Fruit fly (Drosophila melanogaster) whole organism, embryonic: ENCODE data around the gene CG10116.

Source experiments
- Aef1 ChIP-seq: fragments of 200-800 bp; sonication (Bioruptor generic); IDR thresholded peaks from 3 replicates; pipeline ENCODE4 v1.3.6; 2022; ENCODE audit warnings: missing biosample characterization, missing genetic modification characterization
- Antp ChIP-seq: fragments of 200-800 bp; sonication (Bioruptor generic); optimal IDR thresholded peaks from 3 replicates; lab custom pipeline; 2016; ENCODE audit warnings: missing biosample characterization, missing genetic modification characterization
- Atf-2 ChIP-seq: fragments of 200-800 bp; sonication (Bioruptor generic); optimal IDR thresholded peaks from 2 replicates; lab custom pipeline; 2016; ENCODE audit warnings: missing biosample characterization, missing genetic modification characterization
- CG1024 ChIP-seq: fragments of 200-800 bp; sonication (Bioruptor generic); IDR thresholded peaks from 2 replicates; pipeline ENCODE4 v1.3.6; 2022; ENCODE audit warnings: missing biosample characterization, missing genetic modification characterization
- CG10654 ChIP-seq: fragments of 200-800 bp; sonication (Bioruptor generic); optimal IDR thresholded peaks from 2 replicates; lab custom pipeline; 2016; ENCODE audit warnings: missing biosample characterization, missing genetic modification characterization
- CG11093 ChIP-seq: fragments of 200-800 bp; sonication (Bioruptor generic); IDR thresholded peaks from 3 replicates; pipeline ENCODE4 v1.3.6; 2022; ENCODE audit warnings: missing biosample characterization, missing genetic modification characterization
- CG11247 ChIP-seq: fragments of 200-800 bp; sonication (Bioruptor generic); IDR thresholded peaks from 2 replicates; pipeline ENCODE4 v1.3.6; 2022; ENCODE audit warnings: missing biosample characterization, missing genetic modification characterization
- CG11695 ChIP-seq: fragments of 200-800 bp; sonication (Bioruptor generic); IDR thresholded peaks from 3 replicates; pipeline ENCODE4 v1.3.6; 2022; ENCODE audit warnings: missing biosample characterization, missing genetic modification characterization
- CG11696 ChIP-seq: fragments of 200-800 bp; sonication (Bioruptor generic); IDR thresholded peaks from 2 replicates; pipeline ENCODE4 v1.3.6; 2022; ENCODE audit warnings: missing biosample characterization, missing genetic modification characterization
- CG15479 ChIP-seq: fragments of 200-800 bp; sonication (Bioruptor generic); optimal IDR thresholded peaks from 3 replicates; lab custom pipeline; 2019; ENCODE audit warnings: missing biosample characterization, mild to moderate bottlenecking, missing genetic modification characterization, moderate library complexity
- CG15514 ChIP-seq: fragments of 200-800 bp; sonication (Bioruptor generic); optimal IDR thresholded peaks from 3 replicates; lab custom pipeline; 2017; ENCODE audit warnings: missing biosample characterization, missing genetic modification characterization, mild to moderate bottlenecking, moderate library complexity, missing genetic modification reagents
- CG16815 ChIP-seq: fragments of 200-800 bp; sonication (Bioruptor generic); optimal IDR thresholded peaks from 3 replicates; lab custom pipeline; 2017; ENCODE audit warnings: missing biosample characterization, mild to moderate bottlenecking, missing genetic modification characterization
- CG18599 ChIP-seq: fragments of 200-800 bp; sonication (Bioruptor generic); optimal IDR thresholded peaks from 3 replicates; lab custom pipeline; 2017; ENCODE audit warnings: missing biosample characterization, missing genetic modification characterization, mild to moderate bottlenecking, moderate library complexity, missing genetic modification reagents
- CG2875 ChIP-seq: fragments of 200-800 bp; sonication (Bioruptor generic); optimal IDR thresholded peaks from 2 replicates; lab custom pipeline; 2017; ENCODE audit warnings: missing biosample characterization, mild to moderate bottlenecking, missing genetic modification characterization, missing genetic modification reagents
- CG34422 ChIP-seq: fragments of 200-800 bp; sonication (Bioruptor generic); IDR thresholded peaks from 3 replicates; pipeline ENCODE4 v1.3.6; 2022; ENCODE audit warnings: missing biosample characterization, missing genetic modification characterization
- CG4282 ChIP-seq: fragments of 200-800 bp; sonication (Bioruptor generic); optimal IDR thresholded peaks from 2 replicates; lab custom pipeline; 2016; ENCODE audit warnings: missing biosample characterization, missing genetic modification characterization
- CG5245 ChIP-seq: fragments of 200-800 bp; sonication (Bioruptor generic); optimal IDR thresholded peaks from 3 replicates; lab custom pipeline; 2016; ENCODE audit warnings: missing biosample characterization, missing genetic modification characterization
- CG6765 ChIP-seq: fragments of 200-800 bp; sonication (Bioruptor generic); optimal IDR thresholded peaks from 3 replicates; lab custom pipeline; 2017; ENCODE audit warnings: missing biosample characterization, mild to moderate bottlenecking, missing genetic modification characterization
- CG7963 ChIP-seq: fragments of 200-800 bp; sonication (Bioruptor generic); IDR thresholded peaks from 3 replicates; pipeline ENCODE4 v1.3.6; 2022; ENCODE audit warnings: missing biosample characterization, missing genetic modification characterization; ENCODE audit not compliant: partially characterized antibody
- D ChIP-seq, 2 experiments: fragments of 200-800 bp in 1 of 2; fragments of >200 bp in 1 of 2; sonication (Bioruptor generic) in 1 of 2; optimal IDR thresholded peaks; 2 replicates in 1 of 2; 3 replicates in 1 of 2; lab custom pipeline; 2017; ENCODE audit warnings: mild to moderate bottlenecking in 1 of 2, missing biosample characterization in 1 of 2, missing genetic modification characterization in 1 of 2, missing genetic modification reagents in 1 of 2
- GATAe ChIP-seq: fragments of 200-800 bp; sonication (Bioruptor generic); conservative IDR thresholded peaks from 2 replicates; pipeline ENCODE4 v1.3.6; 2022; ENCODE audit warnings: missing biosample characterization, missing genetic modification characterization
- HLHmδ ChIP-seq: fragments of 200-800 bp; sonication (Bioruptor generic); optimal IDR thresholded peaks from 2 replicates; lab custom pipeline; 2018; ENCODE audit warnings: missing biosample characterization, mild to moderate bottlenecking, missing genetic modification characterization, moderate library complexity
- Mes4 ChIP-seq: fragments of 200-800 bp; sonication (Bioruptor generic); optimal IDR thresholded peaks from 2 replicates; lab custom pipeline; 2016; ENCODE audit warnings: missing biosample characterization, missing genetic modification characterization
- Mrtf ChIP-seq: fragments of 200-800 bp; sonication (Bioruptor generic); IDR thresholded peaks from 3 replicates; pipeline ENCODE4 v1.3.6; 2022; ENCODE audit warnings: missing biosample characterization, missing genetic modification characterization
- Sox102F ChIP-seq: fragments of 200-800 bp; sonication (Bioruptor generic); optimal IDR thresholded peaks from 2 replicates; lab custom pipeline; 2018; ENCODE audit warnings: missing biosample characterization, mild to moderate bottlenecking, missing genetic modification characterization, moderate library complexity
- al ChIP-seq: fragments of 200-800 bp; sonication (Bioruptor generic); IDR thresholded peaks from 2 replicates; pipeline ENCODE4 v1.3.6; 2022; ENCODE audit warnings: missing biosample characterization, missing genetic modification characterization
- bsh ChIP-seq, 2 experiments: fragments of 200-800 bp; sonication (Bioruptor generic); optimal IDR thresholded peaks; 2 replicates each; lab custom pipeline; 2017 to 2018; ENCODE audit warnings: mild to moderate bottlenecking in 2 of 2, missing biosample characterization in 2 of 2, missing genetic modification characterization in 2 of 2, moderate library complexity in 1 of 2
- cad ChIP-seq: fragments of >200 bp; optimal IDR thresholded peaks from 2 replicates; lab custom pipeline; 2017; ENCODE audit warnings: missing biosample characterization, missing genetic modification characterization
- crc ChIP-seq: fragments of 200-800 bp; sonication (Bioruptor generic); optimal IDR thresholded peaks from 2 replicates; lab custom pipeline; 2016; ENCODE audit warnings: missing biosample characterization, missing genetic modification characterization
- crol ChIP-seq: fragments of 200-800 bp; sonication (Bioruptor generic); IDR thresholded peaks from 2 replicates; pipeline ENCODE4 v1.3.6; 2022; ENCODE audit warnings: missing biosample characterization, missing genetic modification characterization
- dmrt99B ChIP-seq: fragments of 200-800 bp; sonication (Bioruptor generic); optimal IDR thresholded peaks from 2 replicates; lab custom pipeline; 2018; ENCODE audit warnings: missing biosample characterization, mild to moderate bottlenecking, missing genetic modification characterization, moderate library complexity
- exex ChIP-seq: fragments of 200-800 bp; sonication (Bioruptor generic); optimal IDR thresholded peaks from 4 replicates; lab custom pipeline; 2018; ENCODE audit warnings: missing biosample characterization, mild to moderate bottlenecking, missing genetic modification characterization, moderate library complexity
- fu2 ChIP-seq: fragments of 200-800 bp; sonication (Bioruptor generic); optimal IDR thresholded peaks from 2 replicates; lab custom pipeline; 2016; ENCODE audit warnings: missing biosample characterization, missing genetic modification characterization
- klu ChIP-seq: fragments of 200-800 bp; sonication (Bioruptor generic); IDR thresholded peaks from 2 replicates; pipeline ENCODE4 v1.3.6; 2022; ENCODE audit warnings: missing biosample characterization, missing genetic modification characterization
- lilli ChIP-seq: fragments of 200-800 bp; sonication (Bioruptor generic); optimal IDR thresholded peaks from 3 replicates; lab custom pipeline; 2016; ENCODE audit warnings: missing biosample characterization, missing genetic modification characterization
- nerfin-1 ChIP-seq: fragments of 200-800 bp; sonication (Bioruptor generic); optimal IDR thresholded peaks from 3 replicates; lab custom pipeline; 2019; ENCODE audit warnings: missing biosample characterization, mild to moderate bottlenecking, missing genetic modification characterization, moderate library complexity
- onecut ChIP-seq: fragments of 200-800 bp; sonication (Bioruptor generic); IDR thresholded peaks from 2 replicates; pipeline ENCODE4 v1.3.6; 2022; ENCODE audit warnings: missing biosample characterization, missing genetic modification characterization
- psq ChIP-seq: fragments of 200-800 bp; sonication (Bioruptor generic); optimal IDR thresholded peaks from 2 replicates; lab custom pipeline; 2017; ENCODE audit warnings: missing biosample characterization, missing genetic modification characterization
- pzg ChIP-seq: fragments of 200-800 bp; sonication (Bioruptor generic); optimal IDR thresholded peaks from 3 replicates; lab custom pipeline; 2018; ENCODE audit warnings: missing biosample characterization, mild to moderate bottlenecking, missing genetic modification characterization, moderate library complexity
- sd ChIP-seq: fragments of 200-800 bp; sonication (Bioruptor generic); optimal IDR thresholded peaks from 3 replicates; lab custom pipeline; 2018; ENCODE audit warnings: missing biosample characterization, mild to moderate bottlenecking, missing genetic modification characterization, moderate library complexity
- sim ChIP-seq: fragments of 200-800 bp; sonication (Bioruptor generic); IDR thresholded peaks from 2 replicates; pipeline ENCODE4 v1.3.6; 2022; ENCODE audit warnings: missing biosample characterization, missing genetic modification characterization
- so ChIP-seq: fragments of 200-800 bp; sonication (Bioruptor generic); IDR thresholded peaks from 3 replicates; pipeline ENCODE4 v1.3.6; 2022; ENCODE audit warnings: missing biosample characterization, missing genetic modification characterization
- stwl ChIP-seq: fragments of 200-800 bp; sonication (Bioruptor generic); optimal IDR thresholded peaks from 3 replicates; lab custom pipeline; 2018; ENCODE audit warnings: missing biosample characterization, mild to moderate bottlenecking, missing genetic modification characterization, moderate library complexity
- tin ChIP-seq: fragments of 200-800 bp; sonication (Bioruptor generic); optimal IDR thresholded peaks from 3 replicates; lab custom pipeline; 2016; ENCODE audit warnings: missing biosample characterization, missing genetic modification characterization
- tx ChIP-seq: fragments of 200-800 bp; sonication (Bioruptor generic); optimal IDR thresholded peaks from 2 replicates; lab custom pipeline; 2016; ENCODE audit warnings: missing biosample characterization, missing genetic modification characterization
- vnd ChIP-seq: fragments of 200-800 bp; sonication (Bioruptor generic); IDR thresholded peaks from 3 replicates; pipeline ENCODE4 v1.3.6; 2022; ENCODE audit warnings: missing biosample characterization, missing genetic modification characterization; ENCODE audit not compliant: partially characterized antibody
- yki ChIP-seq: fragments of >200 bp; optimal IDR thresholded peaks from 3 replicates; lab custom pipeline; 2018
- zen2 ChIP-seq: fragments of 200-800 bp; sonication (Bioruptor generic); IDR thresholded peaks from 3 replicates; pipeline ENCODE4 v1.3.6; 2022; ENCODE audit warnings: missing biosample characterization, missing genetic modification characterization; ENCODE audit not compliant: partially characterized antibody
- zf30C ChIP-seq: fragments of 200-800 bp; sonication (Bioruptor generic); optimal IDR thresholded peaks from 3 replicates; lab custom pipeline; 2018; ENCODE audit warnings: missing biosample characterization, mild to moderate bottlenecking, missing genetic modification characterization

Gene CG10116

dm6 chr3L:13478339-13479203 lies 21.5 kb upstream of the CG10116 start (continued):
- no peak for TF ChIP-seq GATAe
- no peak for TF ChIP-seq Antp (GFP tag; lab: Kevin White, UChicago)
- no peak for TF ChIP-seq psq (GFP tag; lab: Kevin White, UChicago)
- TF ChIP-seq Mrtf (GFP tag; lab: Robert Waterston, UW), result no peak
- no peak for TF ChIP-seq bsh (GFP tag; optimal IDR thresholded peaks at IDR 0.05; lab: Kevin White, UChicago)
- no peak for TF ChIP-seq CG15479 (GFP tag; lab: Kevin White, UChicago)
- TF ChIP-seq zf30C (GFP tag; lab: Kevin White, UChicago), result no peak
- no peak for TF ChIP-seq D (optimal IDR thresholded peaks at IDR 0.05; lab: Kevin White, UChicago)
- no peak for TF ChIP-seq D (GFP tag; optimal IDR thresholded peaks at IDR 0.05; lab: Kevin White, UChicago)
- peak; percentile 32 for TF ChIP-seq CG15514 (GFP tag; lab: Kevin White, UChicago)
- TF ChIP-seq lilli, result peak; percentile 33
- TF ChIP-seq exex (tag; lab: Kevin White, UChicago), result no peak
- TF ChIP-seq onecut (GFP tag; lab: Robert Waterston, UW), result no peak
- no peak for TF ChIP-seq Aef1 (GFP tag; lab: Robert Waterston, UW)
- no peak for TF ChIP-seq HLHmδ (GFP tag; lab: Kevin White, UChicago)
- TF ChIP-seq klu (GFP tag; lab: Robert Waterston, UW), result no peak
- no peak for TF ChIP-seq CG34422 (GFP tag; lab: Robert Waterston, UW)
- no peak for TF ChIP-seq crc (GFP tag; lab: Kevin White, UChicago)
- TF ChIP-seq CG6765 (GFP tag; lab: Kevin White, UChicago), result no peak
- no peak for TF ChIP-seq CG11695
- no peak for TF ChIP-seq pzg
- no peak for TF ChIP-seq CG10654
- no peak for TF ChIP-seq CG16815 (GFP tag; lab: Kevin White, UChicago)
- TF ChIP-seq yki (lab: Kevin White, UChicago), result no peak
- no peak for TF ChIP-seq CG7963 (GFP tag; lab: Robert Waterston, UW)
- no peak for TF ChIP-seq sim (GFP tag; lab: Robert Waterston, UW)
- no peak for TF ChIP-seq CG2875 (GFP tag; lab: Kevin White, UChicago)
- peak; percentile 31 for TF ChIP-seq CG18599 (GFP tag; lab: Kevin White, UChicago)
- TF ChIP-seq tin (GFP tag; lab: Kevin White, UChicago), result no peak
- no peak for TF ChIP-seq CG4282 (GFP tag; lab: Kevin White, UChicago)
- no peak for TF ChIP-seq cad (GFP tag; lab: Kevin White, UChicago)
- no peak for TF ChIP-seq nerfin-1 (tag; lab: Kevin White, UChicago)
- no peak for TF ChIP-seq CG11093 (GFP tag; lab: Robert Waterston, UW)
- TF ChIP-seq vnd (GFP tag; lab: Robert Waterston, UW), result peak; percentile 27; the same call in 1 of the 3 replicates
- TF ChIP-seq CG1024 (GFP tag; lab: Robert Waterston, UW), result no peak
- no peak for TF ChIP-seq zen2 (GFP tag; lab: Robert Waterston, UW)
- no peak for TF ChIP-seq tx (GFP tag; lab: Kevin White, UChicago)
- TF ChIP-seq stwl, result no peak
- TF ChIP-seq so (GFP tag; lab: Robert Waterston, UW), result no peak
- TF ChIP-seq crol (GFP tag; lab: Robert Waterston, UW), result peak; percentile 81
- no peak for TF ChIP-seq dmrt99B (tag; lab: Kevin White, UChicago)
- peak; percentile 1 for TF ChIP-seq fu2 (GFP tag; lab: Kevin White, UChicago)
- TF ChIP-seq Mes4 (GFP tag; lab: Kevin White, UChicago), result no peak
- TF ChIP-seq CG11696, result no peak
- TF ChIP-seq al, result peak; percentile 8; the same call in 1 of the 2 replicates
- no peak for TF ChIP-seq CG11247 (GFP tag; lab: Robert Waterston, UW)
- peak; percentile 67 for TF ChIP-seq sd (tag; lab: Kevin White, UChicago)
- no peak for TF ChIP-seq CG5245 (GFP tag; lab: Kevin White, UChicago)
- TF ChIP-seq Sox102F, result no peak
- TF ChIP-seq Atf-2, result no peak
